Fruit fly (Drosophila melanogaster) whole organism: ENCODE measurements around the gene Arl5.

Source experiments
- CG8478 ChIP-seq: fragments of >200 bp; optimal IDR thresholded peaks from 2 replicates; lab custom pipeline; 2018; ENCODE audit warnings: inconsistent platforms
- Dll ChIP-seq: fragments of >200 bp; optimal IDR thresholded peaks from 2 replicates; lab custom pipeline; 2017
- pan ChIP-seq: fragments of >200 bp; optimal IDR thresholded peaks from 2 replicates; lab custom pipeline; 2017
- psq ChIP-seq: fragments of >200 bp; optimal IDR thresholded peaks from 2 replicates; lab custom pipeline; 2017
- usp ChIP-seq: fragments of >200 bp; optimal IDR thresholded peaks from 2 replicates; lab custom pipeline; 2017; ENCODE audit warnings: missing biosample characterization, missing genetic modification characterization, mixed read lengths

dm6 chr3L:8303912-8304311 lies 4.3 kb upstream of the Arl5 start, which contains the start of the genes CG7194 and Sbp2:
- TF ChIP-seq CG8478, result no peak
- TF ChIP-seq pan (lab: Kevin White, UChicago), result no peak
- TF ChIP-seq psq (lab: Kevin White, UChicago), result no peak
- no peak for TF ChIP-seq usp (GFP tag; lab: Kevin White, UChicago)
- TF ChIP-seq Dll, result no peak
